Fruit fly (Drosophila melanogaster) whole organism, embryonic: ENCODE results near the gene Cyp4d20.

Source experiments
- CG10267 ChIP-seq: fragments of 200-800 bp; sonication (Bioruptor generic); optimal IDR thresholded peaks from 2 replicates; lab custom pipeline; 2018; ENCODE audit warnings: missing biosample characterization, mild to moderate bottlenecking, missing genetic modification characterization, moderate library complexity
- CG10565 ChIP-seq: fragments of 200-800 bp; sonication (Bioruptor generic); optimal IDR thresholded peaks from 3 replicates; lab custom pipeline; 2016; ENCODE audit warnings: missing biosample characterization, mild to moderate bottlenecking, missing genetic modification characterization
- CG10654 ChIP-seq: fragments of 200-800 bp; sonication (Bioruptor generic); optimal IDR thresholded peaks from 2 replicates; lab custom pipeline; 2016; ENCODE audit warnings: missing biosample characterization, missing genetic modification characterization
- CG11723 ChIP-seq: fragments of 200-800 bp; sonication (Bioruptor generic); optimal IDR thresholded peaks from 2 replicates; lab custom pipeline; 2017; ENCODE audit warnings: missing biosample characterization, mild to moderate bottlenecking, missing genetic modification characterization
- CG12104 ChIP-seq: fragments of 200-800 bp; sonication (Bioruptor generic); optimal IDR thresholded peaks from 3 replicates; lab custom pipeline; 2016; ENCODE audit warnings: missing biosample characterization, missing genetic modification characterization
- CG12155 ChIP-seq: fragments of 200-800 bp; sonication (Bioruptor generic); optimal IDR thresholded peaks from 3 replicates; lab custom pipeline; 2016; ENCODE audit warnings: missing biosample characterization, missing genetic modification characterization
- CG12391 ChIP-seq: fragments of 200-800 bp; sonication (Bioruptor generic); optimal IDR thresholded peaks from 3 replicates; lab custom pipeline; 2018; ENCODE audit warnings: missing biosample characterization, mild to moderate bottlenecking, missing genetic modification characterization, moderate library complexity
- CG15073 ChIP-seq: fragments of 200-800 bp; sonication (Bioruptor generic); optimal IDR thresholded peaks from 2 replicates; lab custom pipeline; 2016; ENCODE audit warnings: missing biosample characterization, missing genetic modification characterization
- CG15601 ChIP-seq: fragments of 200-800 bp; sonication (Bioruptor generic); optimal IDR thresholded peaks from 3 replicates; lab custom pipeline; 2019; ENCODE audit warnings: missing biosample characterization, mild to moderate bottlenecking, missing genetic modification characterization, moderate library complexity
- CG16815 ChIP-seq: fragments of 200-800 bp; sonication (Bioruptor generic); optimal IDR thresholded peaks from 3 replicates; lab custom pipeline; 2017; ENCODE audit warnings: missing biosample characterization, mild to moderate bottlenecking, missing genetic modification characterization
- CG17359 ChIP-seq: fragments of 200-800 bp; sonication (Bioruptor generic); optimal IDR thresholded peaks from 3 replicates; lab custom pipeline; 2018; ENCODE audit warnings: missing biosample characterization, mild to moderate bottlenecking, missing genetic modification characterization, moderate library complexity
- CG2116 ChIP-seq: fragments of 200-800 bp; sonication (Bioruptor generic); optimal IDR thresholded peaks from 3 replicates; lab custom pipeline; 2018; ENCODE audit warnings: missing biosample characterization, mild to moderate bottlenecking, missing genetic modification characterization
- CG2889 ChIP-seq: fragments of 200-800 bp; sonication (Bioruptor generic); IDR thresholded peaks from 3 replicates; pipeline ENCODE4 v1.3.6; 2022; ENCODE audit warnings: missing biosample characterization, missing genetic modification characterization
- CG31388 ChIP-seq: fragments of 200-800 bp; sonication (Bioruptor generic); optimal IDR thresholded peaks from 2 replicates; lab custom pipeline; 2016; ENCODE audit warnings: missing biosample characterization, missing genetic modification characterization
- CG3847 ChIP-seq: fragments of 200-800 bp; sonication (Bioruptor generic); IDR thresholded peaks from 2 replicates; pipeline ENCODE4 v1.3.6; 2022; ENCODE audit warnings: missing biosample characterization, missing genetic modification characterization
- CG4360 ChIP-seq: fragments of 200-800 bp; sonication (Bioruptor generic); IDR thresholded peaks from 2 replicates; pipeline ENCODE4 v1.3.6; 2022; ENCODE audit warnings: missing biosample characterization, missing genetic modification characterization
- CG4820 ChIP-seq: fragments of 200-800 bp; sonication (Bioruptor generic); optimal IDR thresholded peaks from 3 replicates; lab custom pipeline; 2016; ENCODE audit warnings: missing biosample characterization, missing genetic modification characterization
- CG5245 ChIP-seq: fragments of 200-800 bp; sonication (Bioruptor generic); optimal IDR thresholded peaks from 3 replicates; lab custom pipeline; 2016; ENCODE audit warnings: missing biosample characterization, missing genetic modification characterization
- CG7928 ChIP-seq: fragments of 200-800 bp; sonication (Bioruptor generic); optimal IDR thresholded peaks from 2 replicates; lab custom pipeline; 2017; ENCODE audit warnings: missing biosample characterization, mild to moderate bottlenecking, missing genetic modification characterization
- CG8388 ChIP-seq: fragments of 200-800 bp; sonication (Bioruptor generic); optimal IDR thresholded peaks from 2 replicates; lab custom pipeline; 2019; ENCODE audit warnings: missing biosample characterization, mild to moderate bottlenecking, missing genetic modification characterization, moderate library complexity
- CG9609 ChIP-seq: fragments of 200-800 bp; sonication (Bioruptor generic); optimal IDR thresholded peaks from 3 replicates; lab custom pipeline; 2016; ENCODE audit warnings: missing biosample characterization, missing genetic modification characterization
- CG9876 ChIP-seq: fragments of 200-800 bp; sonication (Bioruptor generic); optimal IDR thresholded peaks from 2 replicates; lab custom pipeline; 2016; ENCODE audit warnings: missing biosample characterization, missing genetic modification characterization
- CTCF ChIP-seq: fragments of 200-800 bp; sonication (Bioruptor generic); optimal IDR thresholded peaks from 2 replicates; lab custom pipeline; 2017; ENCODE audit warnings: missing biosample characterization, mild to moderate bottlenecking, missing genetic modification characterization, moderate library complexity
- D ChIP-seq, 2 experiments: fragments of 200-800 bp in 1 of 2; fragments of >200 bp in 1 of 2; sonication (Bioruptor generic) in 1 of 2; optimal IDR thresholded peaks; 2 replicates in 1 of 2; 3 replicates in 1 of 2; lab custom pipeline; 2017; ENCODE audit warnings: mild to moderate bottlenecking in 1 of 2, missing biosample characterization in 1 of 2, missing genetic modification characterization in 1 of 2, missing genetic modification reagents in 1 of 2
- Deaf1 ChIP-seq: fragments of 200-800 bp; optimal IDR thresholded peaks from 3 replicates; lab custom pipeline; 2019; ENCODE audit warnings: missing biosample characterization, mild to moderate bottlenecking, missing genetic modification characterization, moderate library complexity
- Dfd ChIP-seq, 2 experiments: fragments of >200 bp; optimal IDR thresholded peaks; 2 replicates each; lab custom pipeline; 2017; ENCODE audit warnings: missing biosample characterization in 2 of 2, missing genetic modification characterization in 2 of 2
- E2f1 ChIP-seq: fragments of 200-800 bp; sonication (Bioruptor generic); IDR thresholded peaks from 2 replicates; pipeline ENCODE4 v1.3.6; 2022; ENCODE audit warnings: missing biosample characterization, missing genetic modification characterization
- H15 ChIP-seq: fragments of 200-800 bp; sonication (Bioruptor generic); IDR thresholded peaks from 3 replicates; pipeline ENCODE4 v1.3.6; 2022; ENCODE audit warnings: missing biosample characterization, missing genetic modification characterization
- Hr39 ChIP-seq: fragments of >200 bp; optimal IDR thresholded peaks from 2 replicates; lab custom pipeline; 2017
- Myb ChIP-seq: fragments of 200-800 bp; sonication (Bioruptor generic); optimal IDR thresholded peaks from 2 replicates; lab custom pipeline; 2016; ENCODE audit warnings: missing biosample characterization, missing genetic modification characterization
- NC2β ChIP-seq: fragments of 200-800 bp; sonication (Bioruptor generic); optimal IDR thresholded peaks from 2 replicates; lab custom pipeline; 2016; ENCODE audit warnings: missing biosample characterization, missing genetic modification characterization
- ash1 ChIP-seq: fragments of 200-800 bp; sonication (Bioruptor generic); optimal IDR thresholded peaks from 2 replicates; lab custom pipeline; 2018; ENCODE audit warnings: missing biosample characterization, mild to moderate bottlenecking, missing genetic modification characterization
- corto ChIP-seq: fragments of 200-800 bp; sonication (Bioruptor generic); optimal IDR thresholded peaks from 2 replicates; lab custom pipeline; 2016; ENCODE audit warnings: missing biosample characterization, mild to moderate bottlenecking, missing genetic modification characterization, moderate library complexity
- fd102C ChIP-seq: fragments of 200-800 bp; sonication (Bioruptor generic); optimal IDR thresholded peaks from 2 replicates; lab custom pipeline; 2018; ENCODE audit warnings: missing biosample characterization, mild to moderate bottlenecking, missing genetic modification characterization, moderate library complexity
- fd64A ChIP-seq: fragments of 200-800 bp; sonication (Bioruptor generic); optimal IDR thresholded peaks from 3 replicates; lab custom pipeline; 2018; ENCODE audit warnings: missing biosample characterization, mild to moderate bottlenecking, missing genetic modification characterization
- ftz-f1 ChIP-seq: fragments of 200-800 bp; sonication (Bioruptor generic); optimal IDR thresholded peaks from 2 replicates; lab custom pipeline; 2016; ENCODE audit warnings: missing biosample characterization, missing genetic modification characterization
- grn ChIP-seq: fragments of 200-800 bp; sonication (Bioruptor generic); optimal IDR thresholded peaks from 3 replicates; lab custom pipeline; 2017; ENCODE audit warnings: missing biosample characterization, missing genetic modification characterization
- kah ChIP-seq: fragments of 200-800 bp; sonication (Bioruptor generic); optimal IDR thresholded peaks from 2 replicates; lab custom pipeline; 2018; ENCODE audit warnings: missing biosample characterization, mild to moderate bottlenecking, missing genetic modification characterization
- lab ChIP-seq: fragments of 200-800 bp; sonication (Bioruptor generic); optimal IDR thresholded peaks from 3 replicates; lab custom pipeline; 2017; ENCODE audit warnings: missing biosample characterization, missing genetic modification characterization, mild to moderate bottlenecking, moderate library complexity, missing genetic modification reagents
- lilli ChIP-seq: fragments of 200-800 bp; sonication (Bioruptor generic); optimal IDR thresholded peaks from 3 replicates; lab custom pipeline; 2016; ENCODE audit warnings: missing biosample characterization, missing genetic modification characterization
- maf-S ChIP-seq: fragments of 200-800 bp; sonication (Bioruptor generic); optimal IDR thresholded peaks from 2 replicates; lab custom pipeline; 2016; ENCODE audit warnings: missing biosample characterization, missing genetic modification characterization
- nau ChIP-seq: fragments of 200-800 bp; sonication (Bioruptor generic); optimal IDR thresholded peaks from 3 replicates; lab custom pipeline; 2017; ENCODE audit warnings: missing biosample characterization, mild to moderate bottlenecking, missing genetic modification characterization, missing genetic modification reagents
- odd ChIP-seq: fragments of 200-800 bp; sonication (Bioruptor generic); optimal IDR thresholded peaks from 2 replicates; lab custom pipeline; 2017; ENCODE audit warnings: missing biosample characterization, mild to moderate bottlenecking, missing genetic modification characterization
- pb ChIP-seq: fragments of 200-800 bp; sonication (Bioruptor generic); optimal IDR thresholded peaks from 3 replicates; lab custom pipeline; 2016; ENCODE audit warnings: missing biosample characterization, missing genetic modification characterization
- pros ChIP-seq: fragments of 200-800 bp; sonication (Bioruptor generic); optimal IDR thresholded peaks from 3 replicates; lab custom pipeline; 2019; ENCODE audit warnings: missing biosample characterization, mild to moderate bottlenecking, missing genetic modification characterization, moderate library complexity
- pzg ChIP-seq: fragments of 200-800 bp; sonication (Bioruptor generic); optimal IDR thresholded peaks from 3 replicates; lab custom pipeline; 2018; ENCODE audit warnings: missing biosample characterization, mild to moderate bottlenecking, missing genetic modification characterization, moderate library complexity
- sens-2 ChIP-seq: fragments of 200-800 bp; sonication (Bioruptor generic); IDR thresholded peaks from 2 replicates; pipeline ENCODE4 v1.3.6; 2022; ENCODE audit warnings: missing biosample characterization, missing genetic modification characterization
- slp2 ChIP-seq: fragments of 200-800 bp; sonication (Bioruptor generic); optimal IDR thresholded peaks from 2 replicates; lab custom pipeline; 2016; ENCODE audit warnings: missing biosample characterization, missing genetic modification characterization
- sr ChIP-seq: fragments of 200-800 bp; sonication (Bioruptor generic); IDR thresholded peaks from 3 replicates; pipeline ENCODE4 v1.3.6; 2022; ENCODE audit warnings: missing biosample characterization, missing genetic modification characterization
- stc ChIP-seq: fragments of 200-800 bp; sonication (Bioruptor generic); IDR thresholded peaks from 2 replicates; pipeline ENCODE4 v1.3.6; 2022; ENCODE audit warnings: missing biosample characterization, missing genetic modification characterization
- usp ChIP-seq: fragments of >200 bp; optimal IDR thresholded peaks from 2 replicates; lab custom pipeline; 2017; ENCODE audit warnings: missing biosample characterization, missing genetic modification characterization
- vnd ChIP-seq: fragments of 200-800 bp; sonication (Bioruptor generic); IDR thresholded peaks from 3 replicates; pipeline ENCODE4 v1.3.6; 2022; ENCODE audit warnings: missing biosample characterization, missing genetic modification characterization; ENCODE audit not compliant: partially characterized antibody
- zf30C ChIP-seq: fragments of 200-800 bp; sonication (Bioruptor generic); optimal IDR thresholded peaks from 3 replicates; lab custom pipeline; 2018; ENCODE audit warnings: missing biosample characterization, mild to moderate bottlenecking, missing genetic modification characterization

Cyp4d20 gene

dm6 chr3L:2468509-2468908, 9.7 kb downstream of the Cyp4d20 start (continued):
- TF ChIP-seq usp (GFP tag; lab: Kevin White, UChicago) (no peak), sens-2 (no peak), CG3847 (no peak), CG11723 (GFP tag; lab: Kevin White, UChicago) (no peak), pb (GFP tag; lab: Kevin White, UChicago) (no peak), pros (GFP tag; lab: Kevin White, UChicago) (peak; percentile 23), CG9876 (GFP tag; lab: Kevin White, UChicago) (no peak), CG12155 (GFP tag; lab: Kevin White, UChicago) (no peak), vnd (GFP tag; lab: Robert Waterston, UW) (no peak), CG15073 (no peak), stc (GFP tag; lab: Robert Waterston, UW) (no peak), Dfd (GFP tag; optimal IDR thresholded peaks at IDR 0.05; lab: Kevin White, UChicago) (no peak), ash1 (GFP tag; lab: Kevin White, UChicago) (no peak), NC2β (GFP tag; lab: Kevin White, UChicago) (no peak), Deaf1 (tag; lab: Kevin White, UChicago) (no peak), CG5245 (GFP tag; lab: Kevin White, UChicago) (no peak), Hr39 (lab: Kevin White, UChicago) (no peak), zf30C (GFP tag; lab: Kevin White, UChicago) (no peak), CG15601 (tag; lab: Kevin White, UChicago) (peak; percentile 40), grn (GFP tag; lab: Kevin White, UChicago) (no peak), D (optimal IDR thresholded peaks at IDR 0.05; lab: Kevin White, UChicago) (no peak), D (GFP tag; optimal IDR thresholded peaks at IDR 0.05; lab: Kevin White, UChicago) (peak; percentile 32), CG16815 (peak; percentile 6), E2f1 (GFP tag; lab: Robert Waterston, UW) (no peak), Myb (GFP tag; lab: Kevin White, UChicago) (no peak), corto (no peak), CG10654 (GFP tag; lab: Kevin White, UChicago) (no peak), pzg (no peak), CG10267 (tag; lab: Kevin White, UChicago) (peak; percentile 25), lab (no peak), ftz-f1 (GFP tag; lab: Kevin White, UChicago) (no peak), CG10565 (GFP tag; lab: Kevin White, UChicago) (no peak), nau (GFP tag; lab: Kevin White, UChicago) (no peak), slp2 (GFP tag; lab: Kevin White, UChicago) (no peak), CG12104 (GFP tag; lab: Kevin White, UChicago) (no peak), fd64A (peak; percentile 57), CG17359 (no peak), CG12391 (tag; lab: Kevin White, UChicago) (peak; percentile 27), lilli (no peak), CG31388 (GFP tag; lab: Kevin White, UChicago) (no peak), CTCF (GFP tag; lab: Kevin White, UChicago) (no peak), CG4360 (GFP tag; lab: Robert Waterston, UW) (no peak), CG2889 (GFP tag; lab: Robert Waterston, UW) (no peak), sr (no peak), CG4820 (GFP tag; lab: Kevin White, UChicago) (no peak), CG7928 (GFP tag; lab: Kevin White, UChicago) (no peak), CG2116 (GFP tag; lab: Kevin White, UChicago) (no peak), kah (GFP tag; lab: Kevin White, UChicago) (no peak), odd (GFP tag; lab: Kevin White, UChicago) (no peak), maf-S (GFP tag; lab: Kevin White, UChicago) (no peak), CG9609 (GFP tag; lab: Kevin White, UChicago) (no peak), CG8388 (no peak), H15 (no peak), fd102C (peak; percentile 69)
